Fruit fly (Drosophila melanogaster): ENCODE results near the gene CG46270.
A peak's percentile ranks its signal among the peaks of the same experiment; 100 is the strongest.

DNA sequence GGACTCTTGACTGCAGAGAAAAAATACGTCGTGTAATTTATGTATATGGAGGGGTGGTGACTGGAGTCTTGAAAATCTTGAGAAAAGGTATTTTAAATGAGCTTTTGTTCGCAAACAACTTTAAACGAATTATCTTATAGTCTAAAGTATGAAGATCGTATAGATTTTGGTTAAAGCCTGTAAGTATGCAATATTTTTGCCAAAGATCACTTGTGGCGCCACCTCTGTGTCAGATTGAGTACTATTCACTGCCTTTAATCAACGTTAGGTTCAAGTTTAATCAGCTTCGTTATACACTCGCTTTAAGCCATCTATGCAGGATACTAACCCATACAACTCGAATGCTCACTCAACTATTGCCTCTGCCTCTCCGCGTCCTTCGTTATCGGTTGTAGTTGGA lies 8.8 kb upstream of the CG46270 start:
- TF ChIP-seq CG8478 (optimal IDR thresholded peaks at IDR 0.05), result no peak
- TF ChIP-seq CTCF (optimal IDR thresholded peaks at IDR 0.05), result peak; percentile 93 to 96

Data from S2 (cell line).